Worm (Caenorhabditis elegans): ENCODE results near the gene fat-4.
"Not testable (repeated sequence)": the region's sequence is repeated elsewhere in the genome, so short reads cannot be mapped to it uniquely, and the experiment has no call there.

DNA sequence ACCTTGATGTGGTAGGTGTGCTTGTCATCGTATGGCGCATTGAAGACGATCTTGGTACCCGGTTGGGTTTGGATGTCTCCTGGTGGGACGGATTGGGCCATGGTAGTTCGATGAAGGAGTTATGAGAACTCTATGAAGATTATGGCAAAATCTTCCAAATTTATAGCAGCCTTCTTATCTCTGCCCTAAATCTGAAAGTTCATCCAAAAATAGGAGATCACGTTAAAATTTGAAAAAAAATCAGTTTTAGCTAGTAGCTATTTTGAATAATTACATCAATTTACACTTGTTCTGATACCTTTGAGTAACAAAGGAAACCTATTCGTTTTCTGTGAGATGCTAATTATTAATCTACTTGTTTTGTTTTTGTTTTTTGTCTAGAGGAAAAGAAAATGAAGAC lies 32.2 kb upstream of the fat-4 start, which contains the start of gene msp-79:
- not testable (repeated sequence) for TF ChIP-seq ztf-11 (tag; optimal IDR thresholded peaks at IDR 0.05); lin-13 (tag; optimal IDR thresholded peaks at IDR 0.05); lsy-2 (tag; optimal IDR thresholded peaks at IDR 0.05); elt-3 (tag; optimal IDR thresholded peaks at IDR 0.05); nhr-12 (tag; optimal IDR thresholded peaks at IDR 0.05); nhr-237 (tag; optimal IDR thresholded peaks at IDR 0.05); ceh-43 (GFP tag; optimal IDR thresholded peaks at IDR 0.05); mep-1 (tag; optimal IDR thresholded peaks at IDR 0.05); nhr-2 (tag; optimal IDR thresholded peaks at IDR 0.05); unc-39 (tag; optimal IDR thresholded peaks at IDR 0.05)
